Worm (Caenorhabditis elegans): ENCODE results near the gene Y57A10A.2.

- TF ChIP-seq ceh-6 (GFP tag; optimal IDR thresholded peaks at IDR 0.05): no peak
- TF ChIP-seq fkh-10 (GFP tag; optimal IDR thresholded peaks at IDR 0.05): no peak
- TF ChIP-seq ceh-45 (GFP tag; IDR thresholded peaks at IDR 0.05): no peak
- TF ChIP-seq pat-9 (tag; optimal IDR thresholded peaks at IDR 0.05): no peak
- no peak for TF ChIP-seq ceh-19 (GFP tag; optimal IDR thresholded peaks at IDR 0.05)
- TF ChIP-seq zip-5 (tag; optimal IDR thresholded peaks at IDR 0.05): no peak
- no peak for TF ChIP-seq pha-4 (tag; optimal IDR thresholded peaks at IDR 0.05)
- TF ChIP-seq hlh-30 (tag; optimal IDR thresholded peaks at IDR 0.05; ENCODE audit: insufficient read depth): no peak
- TF ChIP-seq dmd-4 (tag; optimal IDR thresholded peaks at IDR 0.05; ENCODE audit: borderline replicate concordance): no peak
Measured at ce11 chrII:12099889-12100288, 47.5 kb upstream of the Y57A10A.2 start, which contains the start of gene Y17G7B.17.
